Fruit fly (Drosophila melanogaster): ENCODE measurements around the gene Usp30.

- TF ChIP-seq psq (optimal IDR thresholded peaks at IDR 0.05) = no peak
- no peak for TF ChIP-seq pan (optimal IDR thresholded peaks at IDR 0.05)
- no peak for TF ChIP-seq usp (GFP tag; optimal IDR thresholded peaks at IDR 0.05)
- no peak for TF ChIP-seq Dll (optimal IDR thresholded peaks at IDR 0.05)
Measured at dm6 chrX:5916494-5917309, 37.1 kb upstream of the Usp30 start, which contains the start of the genes Shmt and CG3726.

All from whole organism.